Worm (Caenorhabditis elegans): ENCODE data around the gene acr-14.

acr-14 gene

ce11 chrII:8126132-8126531 is 50.9 kb downstream of the acr-14 start (continued):
- TF ChIP-seq mel-28 (tag; optimal IDR thresholded peaks at IDR 0.05; ENCODE audit: borderline replicate concordance) (no peak), Y53F4B.3 (GFP tag; IDR thresholded peaks at IDR 0.05) (no peak), let-526 (GFP tag; IDR thresholded peaks at IDR 0.05) (no peak), pha-4 (tag; optimal IDR thresholded peaks at IDR 0.05) (no peak), ztf-18 (tag; optimal IDR thresholded peaks at IDR 0.05) (peak; percentile 8), aptf-2 (GFP tag; conservative IDR thresholded peaks at IDR 0.05) (no peak)

DNA sequence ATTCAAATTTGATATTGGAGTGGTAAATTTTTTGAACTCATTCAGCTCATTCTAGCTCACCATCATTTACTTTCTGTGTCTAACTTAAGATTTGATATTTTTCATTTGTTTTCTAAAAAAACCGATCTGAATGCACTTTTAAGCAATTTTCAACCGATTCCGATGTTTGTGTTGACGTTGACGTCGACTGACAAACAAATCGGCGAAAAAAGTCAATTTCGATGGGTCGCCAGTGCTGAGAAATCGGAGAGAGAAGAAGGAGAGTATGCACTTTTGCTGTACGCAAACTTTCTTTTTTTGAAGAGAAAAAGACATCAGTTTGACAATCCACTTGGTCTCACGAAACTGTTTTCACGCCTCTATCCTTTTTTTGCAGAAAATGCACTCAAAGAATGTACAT is 51.6 kb downstream of the acr-14 start:
- no peak for TF ChIP-seq attf-3 (GFP tag; conservative IDR thresholded peaks at IDR 0.05)
- TF ChIP-seq let-526 (GFP tag; IDR thresholded peaks at IDR 0.05): no peak
- no peak for TF ChIP-seq hmg-1.2 (GFP tag; IDR thresholded peaks at IDR 0.05)
- TF ChIP-seq aptf-2 (GFP tag; conservative IDR thresholded peaks at IDR 0.05): no peak
- TF ChIP-seq Y79H2A.3 (GFP tag; conservative IDR thresholded peaks at IDR 0.05): no peak
- no peak for TF ChIP-seq xnd-1 (tag; optimal IDR thresholded peaks at IDR 0.05)
- TF ChIP-seq F55B11.4 (tag; optimal IDR thresholded peaks at IDR 0.05; ENCODE audit: borderline replicate concordance, insufficient read depth): no peak
- no peak for TF ChIP-seq akir-1 (GFP tag; optimal IDR thresholded peaks at IDR 0.05)
- no peak for TF ChIP-seq unc-130 (GFP tag; optimal IDR thresholded peaks at IDR 0.05)
- no peak for TF ChIP-seq C17E4.6 (GFP tag; IDR thresholded peaks at IDR 0.05)
- no peak for TF ChIP-seq F22D6.2 (tag; optimal IDR thresholded peaks at IDR 0.05)
- no peak for TF ChIP-seq mxl-1 (tag; optimal IDR thresholded peaks at IDR 0.05)

Measured in whole organism, young adult.